Fruit fly (Drosophila melanogaster): ENCODE measurements around the gene sing.

DNA sequence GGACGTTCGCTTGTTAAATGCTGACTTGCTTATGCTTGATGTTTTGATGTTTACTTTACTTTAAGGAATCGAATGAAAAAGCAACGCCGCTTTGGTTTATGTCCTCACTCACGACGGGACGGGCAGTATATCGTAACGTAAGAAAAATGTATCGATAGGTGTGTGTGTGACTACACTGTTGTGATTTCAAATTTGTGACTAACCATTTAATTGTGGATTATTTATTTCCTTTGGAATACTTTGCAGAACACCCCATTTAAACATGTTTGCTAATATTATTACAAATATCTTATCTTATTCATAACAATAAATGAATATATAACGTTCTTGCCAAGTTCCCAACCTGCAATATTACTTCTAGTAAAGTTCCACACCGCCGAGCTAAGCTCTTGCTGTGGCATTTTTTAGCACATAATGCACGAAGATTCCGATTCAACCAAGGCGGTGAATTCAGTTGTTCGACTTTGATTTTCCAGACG is 24.1 kb upstream of the sing start, which contains the start of the genes Nemp and r:
- TF ChIP-seq toe (GFP tag; optimal IDR thresholded peaks at IDR 0.05) (no peak), CG14711 (tag; optimal IDR thresholded peaks at IDR 0.05) (no peak), CG12768 (GFP tag; optimal IDR thresholded peaks at IDR 0.05) (no peak), Clk (GFP tag; optimal IDR thresholded peaks at IDR 0.05) (no peak), CG33017 (tag; optimal IDR thresholded peaks at IDR 0.05) (no peak)
